Worm (Caenorhabditis elegans) whole organism, early embryonic: ENCODE data around the gene T19C4.24.

ENCODE experiments used
- B0310.2 ChIP-seq: sonication (generic microtip); optimal IDR thresholded peaks from 2 replicates; lab custom pipeline; 2016; ENCODE audit warnings: mild to moderate bottlenecking, missing genetic modification characterization, missing compliant biosample characterization
- F13C5.2 ChIP-seq: sonication (generic microtip); optimal IDR thresholded peaks from 2 replicates; lab custom pipeline; 2017; ENCODE audit warnings: mild to moderate bottlenecking, missing genetic modification characterization, inconsistent platforms, missing compliant biosample characterization
- aly-1 ChIP-seq: sonication (generic microtip); optimal IDR thresholded peaks from 2 replicates; lab custom pipeline; 2016; ENCODE audit warnings: missing genetic modification characterization, missing compliant biosample characterization
- ama-1 ChIP-seq: fragments of 150-350 bp; optimal IDR thresholded peaks from 2 replicates; lab custom pipeline; 2014
- ceh-13 ChIP-seq: fragments of 200-800 bp; sonication (Bioruptor generic); optimal IDR thresholded peaks from 2 replicates; lab custom pipeline; 2018; ENCODE audit warnings: mild to moderate bottlenecking, missing genetic modification characterization, missing compliant biosample characterization
- ceh-36 ChIP-seq: sonication (generic microtip); optimal IDR thresholded peaks from 2 replicates; lab custom pipeline; 2016; ENCODE audit warnings: missing genetic modification characterization, inconsistent platforms, missing compliant biosample characterization
- ets-7 ChIP-seq: sonication (generic microtip); optimal IDR thresholded peaks from 2 replicates; lab custom pipeline; 2016; ENCODE audit warnings: missing genotype, missing genetic modification characterization, missing compliant biosample characterization
- flt-1 ChIP-seq: fragments of 200-800 bp; sonication (Bioruptor generic); IDR thresholded peaks from 2 replicates; pipeline ENCODE4 v1.3.6; 2022; ENCODE audit warnings: missing genetic modification characterization, missing compliant biosample characterization
- hmbx-1 ChIP-seq: sonication (generic microtip); optimal IDR thresholded peaks from 2 replicates; lab custom pipeline; 2016; ENCODE audit warnings: mild to moderate bottlenecking, missing genetic modification characterization, missing compliant biosample characterization
- hmg-4 ChIP-seq: fragments of 200-800 bp; sonication (Bioruptor generic); optimal IDR thresholded peaks from 2 replicates; lab custom pipeline; 2018; ENCODE audit warnings: mild to moderate bottlenecking, missing genetic modification characterization, missing compliant biosample characterization
- hnd-1 ChIP-seq: sonication (generic microtip); optimal IDR thresholded peaks from 2 replicates; lab custom pipeline; 2016; ENCODE audit warnings: missing genetic modification characterization, missing compliant biosample characterization
- pes-1 ChIP-seq: fragments of 200-800 bp; sonication (Bioruptor generic); IDR thresholded peaks from 2 replicates; pipeline ENCODE4 v1.3.6; 2022; ENCODE audit warnings: missing genetic modification reagents, missing genetic modification characterization, missing compliant biosample characterization
- scrt-1 ChIP-seq: fragments of 200-800 bp; sonication (Bioruptor generic); IDR thresholded peaks from 2 replicates; pipeline ENCODE4 v1.3.6; 2022; ENCODE audit warnings: missing genetic modification characterization, missing compliant biosample characterization
- sea-1 ChIP-seq: fragments of 200-800 bp; sonication (Bioruptor generic); conservative IDR thresholded peaks from 2 replicates; pipeline ENCODE4 v1.3.6; 2022; ENCODE audit warnings: missing genetic modification characterization, missing compliant biosample characterization
- tbx-11 ChIP-seq: fragments of 200-800 bp; sonication (Bioruptor generic); IDR thresholded peaks from 2 replicates; pipeline ENCODE4 v1.3.6; 2022; ENCODE audit warnings: missing genetic modification characterization, missing compliant biosample characterization
- tbx-37 ChIP-seq: fragments of 200-800 bp; sonication (Bioruptor generic); conservative IDR thresholded peaks from 2 replicates; pipeline ENCODE4 v1.3.6; 2022; ENCODE audit warnings: missing genetic modification reagents, missing genetic modification characterization, missing compliant biosample characterization
- tra-4 ChIP-seq: sonication (generic microtip); optimal IDR thresholded peaks from 2 replicates; lab custom pipeline; 2017; ENCODE audit warnings: missing genetic modification characterization, missing compliant biosample characterization

T19C4.24 gene

DNA sequence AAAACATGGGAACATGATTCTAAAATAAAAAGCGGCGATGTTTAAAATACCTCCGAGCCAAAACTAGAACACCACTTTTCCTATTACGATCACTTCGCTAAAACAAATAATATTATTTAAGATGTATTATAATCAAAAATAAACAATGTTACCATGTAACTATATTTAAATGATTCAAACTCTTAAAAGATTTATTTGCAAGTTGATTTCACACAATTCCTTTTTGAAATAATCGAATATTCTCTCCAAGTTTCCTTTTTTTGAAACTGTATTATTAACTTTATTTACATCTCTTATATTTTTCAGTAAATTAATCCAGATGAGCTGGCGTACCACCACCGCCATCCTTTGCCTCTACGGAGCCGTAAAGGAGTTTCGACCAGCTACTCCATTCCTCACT is 5.6 kb downstream of the T19C4.24 start, which contains the start of gene folt-1:
TSS of gene folt-1 (plus strand) at position 301 of the 400 bp plus-strand sequence.
- TF ChIP-seq B0310.2 (tag; lab: Kevin White, UChicago) (no peak), tbx-37 (GFP tag; lab: Robert Waterston, UW) (no peak)

DNA sequence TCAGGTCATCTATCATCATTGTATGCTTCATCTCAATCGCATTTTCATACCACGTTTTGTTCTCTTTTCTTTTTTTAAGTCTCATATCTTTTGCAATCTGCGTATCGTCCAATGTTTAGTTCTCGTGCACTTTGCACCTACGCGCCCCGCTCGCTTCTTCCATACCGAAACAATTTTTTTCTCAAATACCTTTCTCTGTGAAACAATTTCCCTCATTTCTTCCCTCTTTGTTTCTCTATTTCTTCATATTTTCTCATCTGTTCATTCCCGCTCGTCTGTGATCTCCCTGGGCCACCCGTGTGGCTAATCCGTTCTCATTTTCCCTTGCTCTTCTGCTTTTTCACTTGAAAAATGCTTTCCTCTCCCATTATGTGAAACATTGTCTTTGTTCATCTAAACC is 6.5 kb downstream of the T19C4.24 start:
- TF ChIP-seq sea-1 (GFP tag; lab: Robert Waterston, UW) (no peak), ceh-36 (tag; lab: Kevin White, UChicago) (no peak), aly-1 (no peak), ets-7 (tag; lab: Kevin White, UChicago) (no peak), hmbx-1 (tag; lab: Kevin White, UChicago) (no peak), scrt-1 (GFP tag; lab: Robert Waterston, UW) (no peak), ama-1 (lab: Kevin White, UChicago) (no peak), pes-1 (GFP tag; lab: Robert Waterston, UW) (no peak), B0310.2 (tag; lab: Kevin White, UChicago) (no peak), tra-4 (tag; lab: Kevin White, UChicago) (no peak), tbx-11 (no peak), ceh-13 (GFP tag; lab: Kevin White, UChicago) (no peak), hnd-1 (tag; lab: Kevin White, UChicago) (no peak), tbx-37 (GFP tag; lab: Robert Waterston, UW) (no peak), F13C5.2 (tag; lab: Kevin White, UChicago) (no peak), hmg-4 (GFP tag; lab: Kevin White, UChicago) (no peak), flt-1 (GFP tag; lab: Robert Waterston, UW) (no peak)

DNA sequence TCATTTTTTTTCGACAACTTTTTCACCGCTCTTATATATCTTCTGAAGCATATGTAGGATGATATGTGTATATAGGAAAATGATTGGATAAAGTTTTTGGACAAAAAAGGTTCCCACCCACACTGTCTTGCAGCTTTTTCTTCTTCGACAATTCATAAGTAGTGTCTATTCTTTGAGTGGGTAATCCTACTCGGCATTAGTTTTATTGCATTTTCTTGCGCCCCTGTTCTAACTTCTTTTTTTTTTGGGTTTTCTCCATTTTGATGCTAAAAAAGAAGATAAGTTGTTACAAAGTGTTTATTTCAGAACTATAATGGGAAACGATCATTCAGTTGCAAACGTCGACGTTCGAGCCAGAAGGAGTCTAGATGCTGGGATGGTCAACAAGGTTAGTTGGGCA is 12.5 kb downstream of the T19C4.24 start, which contains the start of gene glb-3:
TSS of gene glb-3 (plus strand) at position 301 of the 400 bp plus-strand sequence.
- TF ChIP-seq hnd-1 (tag; lab: Kevin White, UChicago) (no peak), tbx-37 (GFP tag; lab: Robert Waterston, UW) (no peak), F13C5.2 (tag; lab: Kevin White, UChicago) (no peak), pes-1 (GFP tag; lab: Robert Waterston, UW) (no peak), scrt-1 (GFP tag; lab: Robert Waterston, UW) (no peak), ceh-13 (GFP tag; lab: Kevin White, UChicago) (no peak), hmbx-1 (tag; lab: Kevin White, UChicago) (no peak), tbx-11 (no peak), flt-1 (GFP tag; lab: Robert Waterston, UW) (no peak), ets-7 (tag; lab: Kevin White, UChicago) (no peak), aly-1 (no peak), ama-1 (lab: Kevin White, UChicago) (no peak)

DNA sequence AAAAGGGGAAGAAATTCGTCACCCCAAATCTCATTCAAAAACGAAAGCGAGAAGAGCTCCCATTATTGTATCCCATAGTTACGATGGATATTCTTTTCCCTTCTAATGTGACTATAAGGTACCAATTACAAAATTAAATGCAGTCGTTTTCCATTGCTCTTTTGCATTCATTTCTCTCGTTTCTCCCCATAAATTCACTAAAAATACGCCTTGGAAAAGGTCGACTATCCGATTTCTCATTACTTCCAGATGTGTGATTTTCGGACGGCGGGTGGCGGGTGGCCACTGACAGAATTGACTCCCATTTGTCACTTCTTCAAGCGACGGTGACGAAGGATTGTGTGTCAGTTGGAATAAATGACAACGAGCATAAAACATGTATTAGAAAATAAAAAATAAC is 13.3 kb downstream of the T19C4.24 start:
- TF ChIP-seq pes-1 (GFP tag; lab: Robert Waterston, UW) (no peak), tra-4 (tag; lab: Kevin White, UChicago) (no peak), B0310.2 (tag; lab: Kevin White, UChicago) (no peak), aly-1 (no peak), F13C5.2 (tag; lab: Kevin White, UChicago) (no peak), ama-1 (lab: Kevin White, UChicago) (no peak), ceh-36 (tag; lab: Kevin White, UChicago) (no peak), sea-1 (GFP tag; lab: Robert Waterston, UW) (no peak), ceh-13 (GFP tag; lab: Kevin White, UChicago) (no peak), hmbx-1 (tag; lab: Kevin White, UChicago) (no peak), tbx-37 (GFP tag; lab: Robert Waterston, UW) (no peak), hnd-1 (tag; lab: Kevin White, UChicago) (no peak)

DNA sequence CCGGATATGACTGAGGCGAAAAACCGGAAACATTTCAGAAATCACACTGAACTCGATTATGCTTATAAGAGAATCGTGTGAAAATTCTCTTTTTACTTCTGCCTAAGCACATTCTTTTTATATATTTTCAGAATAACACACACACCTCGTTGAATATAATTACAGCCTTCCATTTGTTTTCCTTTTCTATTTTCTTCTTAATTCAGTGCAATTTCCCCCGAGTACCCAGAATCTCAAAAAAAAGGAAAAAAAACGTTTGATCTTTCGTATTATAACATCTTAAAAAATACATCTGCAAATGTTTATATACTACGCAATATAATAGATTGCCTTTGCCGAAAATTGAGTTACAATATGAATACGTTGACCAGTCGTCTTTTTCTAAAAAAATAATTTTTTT is 15.0 kb downstream of the T19C4.24 start:
- TF ChIP-seq flt-1 (GFP tag; lab: Robert Waterston, UW) (no peak), hnd-1 (tag; lab: Kevin White, UChicago) (no peak), ama-1 (lab: Kevin White, UChicago) (no peak), ceh-13 (GFP tag; lab: Kevin White, UChicago) (no peak), F13C5.2 (tag; lab: Kevin White, UChicago) (no peak), tbx-37 (GFP tag; lab: Robert Waterston, UW) (no peak)

DNA sequence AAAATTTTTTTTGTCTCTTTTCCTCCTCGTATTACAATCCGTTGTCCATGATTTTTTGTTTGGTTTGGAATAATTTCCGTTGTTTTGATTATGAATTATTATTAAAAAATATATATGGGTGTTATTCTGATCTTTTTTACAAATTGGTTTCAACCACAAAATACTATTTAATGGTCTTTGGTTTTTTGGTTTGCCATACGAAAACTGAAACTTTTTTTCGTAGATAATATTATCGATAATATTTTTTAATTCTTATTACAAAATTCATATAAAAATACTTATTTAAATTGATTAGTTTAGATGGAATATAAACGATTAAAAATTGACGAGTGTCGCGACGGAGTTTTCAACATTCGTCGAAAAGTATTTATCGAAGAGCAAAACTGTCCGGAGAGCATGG is 19.6 kb downstream of the T19C4.24 start, which contains the start of gene jmjd-5:
TSS of gene jmjd-5 (plus strand) at position 301 of the 400 bp plus-strand sequence.
- TF ChIP-seq ets-7 (tag; lab: Kevin White, UChicago), result no peak
- no peak for TF ChIP-seq ceh-13 (GFP tag; lab: Kevin White, UChicago)
- TF ChIP-seq sea-1 (GFP tag; lab: Robert Waterston, UW), result no peak
- TF ChIP-seq hmg-4 (GFP tag; lab: Kevin White, UChicago), result no peak
- TF ChIP-seq F13C5.2 (tag; lab: Kevin White, UChicago), result no peak
- no peak for TF ChIP-seq ama-1 (lab: Kevin White, UChicago)
- no peak for TF ChIP-seq aly-1

DNA sequence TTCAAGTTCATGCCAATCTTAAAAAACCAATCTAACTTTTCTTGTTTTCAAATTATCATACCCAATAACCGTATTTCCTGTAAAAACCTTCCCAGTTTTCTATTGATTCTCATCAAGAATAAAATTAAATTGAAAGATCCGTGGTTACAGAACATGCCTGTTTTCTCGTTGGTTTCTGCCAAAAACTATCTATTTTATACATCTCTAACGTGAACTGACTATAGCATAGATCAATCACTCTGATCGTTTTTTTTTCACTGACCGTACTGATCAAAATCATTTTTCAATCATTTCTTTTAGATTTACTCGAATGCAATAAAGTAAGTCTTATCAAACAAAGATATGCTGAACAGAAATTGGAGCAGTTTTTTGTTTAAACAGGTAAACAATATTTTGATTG is 21.9 kb downstream of the T19C4.24 start, which contains the start of gene C06H2.2:
TSS of gene C06H2.2 (plus strand) at position 301 of the 400 bp plus-strand sequence.
- no peak for TF ChIP-seq scrt-1 (GFP tag; lab: Robert Waterston, UW)
- TF ChIP-seq sea-1 (GFP tag; lab: Robert Waterston, UW), result no peak
- no peak for TF ChIP-seq tbx-11
- TF ChIP-seq B0310.2 (tag; lab: Kevin White, UChicago), result no peak

DNA sequence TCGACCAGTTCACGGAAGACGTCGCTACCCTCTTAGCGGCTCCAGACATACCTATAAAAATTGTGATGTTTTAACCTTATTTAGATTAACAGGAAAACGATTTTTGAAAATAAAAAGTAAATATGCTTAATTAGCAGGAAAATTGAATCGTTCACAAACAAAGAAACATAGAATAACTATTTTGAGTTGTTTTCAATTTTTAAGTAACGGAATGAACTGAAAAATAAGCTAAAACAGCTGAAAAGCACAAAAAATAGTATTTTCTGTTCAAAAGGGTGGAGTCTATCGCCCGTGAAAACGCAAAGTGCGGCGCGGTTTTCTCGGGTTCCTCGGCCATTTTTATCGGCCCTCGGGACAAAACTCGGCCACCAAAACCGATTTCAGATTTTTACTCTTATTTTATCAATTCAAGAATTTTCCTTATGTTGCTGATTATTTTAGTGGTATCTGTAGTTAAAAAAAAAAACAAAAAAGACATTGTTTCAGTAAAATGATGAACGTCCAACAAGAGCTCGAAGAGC is 22.9 kb downstream of the T19C4.24 start, which contains the start of the genes atp-5 and lmtr-3:
TSS of gene atp-5 (minus strand) at position 51 of the 521 bp plus-strand sequence.
TSS of gene lmtr-3 (plus strand) at position 370 of the 521 bp plus-strand sequence.
- TF ChIP-seq sea-1 (GFP tag; lab: Robert Waterston, UW), result no peak
- no peak for TF ChIP-seq pes-1 (GFP tag; lab: Robert Waterston, UW)
- TF ChIP-seq hnd-1 (tag; lab: Kevin White, UChicago), result no peak
- no peak for TF ChIP-seq scrt-1 (GFP tag; lab: Robert Waterston, UW)
- no peak for TF ChIP-seq aly-1
- TF ChIP-seq tbx-11, result 0 out of 2 replicates have a peak, but pooled peaks have one; percentile 36
- TF ChIP-seq ets-7 (tag; lab: Kevin White, UChicago), result no peak
- TF ChIP-seq tra-4 (tag; lab: Kevin White, UChicago), result no peak
- peak; percentile 76; the same call in 1 of the 2 replicates for TF ChIP-seq tbx-37 (GFP tag; lab: Robert Waterston, UW)
- no peak for TF ChIP-seq ama-1 (lab: Kevin White, UChicago)
- TF ChIP-seq hmg-4 (GFP tag; lab: Kevin White, UChicago), result peak; percentile 38
- no peak for TF ChIP-seq flt-1 (GFP tag; lab: Robert Waterston, UW)
- TF ChIP-seq ceh-13 (GFP tag; lab: Kevin White, UChicago), result no peak
- no peak for TF ChIP-seq ceh-36 (tag; lab: Kevin White, UChicago)
- no peak for TF ChIP-seq B0310.2 (tag; lab: Kevin White, UChicago)
- peak; percentile 36 for TF ChIP-seq F13C5.2 (tag; lab: Kevin White, UChicago)
- TF ChIP-seq hmbx-1 (tag; lab: Kevin White, UChicago), result no peak
